Worm (Caenorhabditis elegans) whole organism, L1 larva: Measurements from ENCODE around the gene srh-11.

ENCODE experiments used
- ama-1 ChIP-seq: fragments of 150-350 bp; optimal IDR thresholded peaks from 2 replicates; lab custom pipeline; 2014
- blmp-1 ChIP-seq: fragments of 150-350 bp; optimal IDR thresholded peaks from 2 replicates; lab custom pipeline; 2014; ENCODE audit warnings: missing biosample characterization, missing genetic modification characterization
- ceh-63 ChIP-seq: fragments of 200-800 bp; sonication (Bioruptor generic); optimal IDR thresholded peaks from 2 replicates; lab custom pipeline; 2018; ENCODE audit warnings: mild to moderate bottlenecking, missing genetic modification characterization, missing compliant biosample characterization
- ceh-82 ChIP-seq, 3 experiments: fragments of 150-350 bp in 1 of 3; sonication (generic microtip) in 2 of 3; optimal IDR thresholded peaks; 2 replicates each; lab custom pipeline; 2014 to 2017; ENCODE audit warnings: missing biosample characterization in 3 of 3, missing genetic modification characterization in 3 of 3
- ceh-88 ChIP-seq: fragments of 200-800 bp; sonication (Bioruptor generic); IDR thresholded peaks from 2 replicates; pipeline ENCODE4 v1.3.6; 2022; ENCODE audit warnings: missing genetic modification characterization, missing compliant biosample characterization
- ceh-90 ChIP-seq: sonication (generic microtip); optimal IDR thresholded peaks from 2 replicates; lab custom pipeline; 2016; ENCODE audit warnings: missing genetic modification characterization, missing compliant biosample characterization
- dsc-1 ChIP-seq: sonication (generic microtip); optimal IDR thresholded peaks from 2 replicates; lab custom pipeline; 2016; ENCODE audit warnings: mild to moderate bottlenecking, missing genetic modification characterization, missing compliant biosample characterization
- efl-3 ChIP-seq: fragments of 200-800 bp; sonication (Bioruptor generic); optimal IDR thresholded peaks from 2 replicates; lab custom pipeline; 2018; ENCODE audit warnings: mild to moderate bottlenecking, missing genetic modification characterization, missing compliant biosample characterization
- egl-13 ChIP-seq: sonication (generic microtip); optimal IDR thresholded peaks from 2 replicates; lab custom pipeline; 2016; ENCODE audit warnings: missing genotype, missing genetic modification reagents, missing genetic modification characterization, missing compliant biosample characterization
- ets-5 ChIP-seq: fragments of 200-800 bp; sonication (Bioruptor generic); IDR thresholded peaks from 2 replicates; pipeline ENCODE4 v1.3.6; 2022; ENCODE audit warnings: missing genetic modification characterization, missing compliant biosample characterization
- fkh-8 ChIP-seq: sonication (generic microtip); optimal IDR thresholded peaks from 2 replicates; lab custom pipeline; 2016; ENCODE audit warnings: mild to moderate bottlenecking, missing genetic modification characterization, missing compliant biosample characterization
- fos-1 ChIP-seq: fragments of 150-350 bp; optimal IDR thresholded peaks from 2 replicates; lab custom pipeline; 2014; ENCODE audit warnings: missing biosample characterization, missing genetic modification characterization
- grh-1 ChIP-seq: fragments of 200-800 bp; sonication (Bioruptor generic); IDR thresholded peaks from 2 replicates; pipeline ENCODE4 v1.3.6; 2022; ENCODE audit warnings: missing genetic modification reagents, missing genetic modification characterization, missing compliant biosample characterization
- isw-1 ChIP-seq: fragments of 200-800 bp; sonication (Bioruptor generic); IDR thresholded peaks from 2 replicates; pipeline ENCODE4 v1.3.6; 2022; ENCODE audit warnings: missing genetic modification characterization, missing compliant biosample characterization
- jun-1 ChIP-seq: fragments of 150-350 bp; optimal IDR thresholded peaks from 2 replicates; lab custom pipeline; 2014; ENCODE audit warnings: missing biosample characterization, missing genetic modification reagents, missing genetic modification characterization
- lin-13 ChIP-seq: fragments of 150-350 bp; optimal IDR thresholded peaks from 2 replicates; lab custom pipeline; 2014; ENCODE audit warnings: missing biosample characterization, missing genetic modification reagents, missing genetic modification characterization
- lin-14 ChIP-seq: fragments of 200-800 bp; sonication (Bioruptor generic); optimal IDR thresholded peaks from 2 replicates; lab custom pipeline; 2018; ENCODE audit warnings: mild to moderate bottlenecking, missing genetic modification characterization, moderate library complexity, missing compliant biosample characterization
- lin-15B ChIP-seq: fragments of 150-350 bp; sonication (generic microtip); optimal IDR thresholded peaks from 3 replicates; lab custom pipeline; 2014; ENCODE audit warnings: missing biosample characterization, missing genetic modification characterization
- lir-3 ChIP-seq: sonication (generic microtip); optimal IDR thresholded peaks from 2 replicates; lab custom pipeline; 2016; ENCODE audit warnings: mild to moderate bottlenecking, missing genetic modification characterization, moderate library complexity, missing compliant biosample characterization; ENCODE audit not compliant: poor library complexity
- mdl-1 ChIP-seq, 2 experiments: fragments of 150-350 bp; optimal IDR thresholded peaks; 2 replicates each; lab custom pipeline; 2014 to 2017; ENCODE audit warnings: missing biosample characterization in 2 of 2, missing genetic modification characterization in 2 of 2, inconsistent platforms in 1 of 2
- mef-2 ChIP-seq: fragments of 150-350 bp; optimal IDR thresholded peaks from 2 replicates; lab custom pipeline; 2014; ENCODE audit warnings: missing biosample characterization, missing genetic modification characterization
- mep-1 ChIP-seq: fragments of 150-350 bp; optimal IDR thresholded peaks from 2 replicates; lab custom pipeline; 2014; ENCODE audit warnings: missing biosample characterization, missing genetic modification characterization
- nhr-12 ChIP-seq: sonication (generic microtip); optimal IDR thresholded peaks from 2 replicates; lab custom pipeline; 2017; ENCODE audit warnings: missing biosample characterization, missing genetic modification characterization
- nhr-28 ChIP-seq: fragments of 150-350 bp; optimal IDR thresholded peaks from 2 replicates; lab custom pipeline; 2014; ENCODE audit warnings: missing biosample characterization, missing genetic modification characterization
- nhr-47 ChIP-seq: sonication (generic microtip); optimal IDR thresholded peaks from 2 replicates; lab custom pipeline; 2016; ENCODE audit warnings: mild to moderate bottlenecking, missing genetic modification characterization, moderate library complexity, missing compliant biosample characterization
- nhr-76 ChIP-seq: sonication (generic microtip); optimal IDR thresholded peaks from 2 replicates; lab custom pipeline; 2017; ENCODE audit warnings: missing biosample characterization, missing genetic modification characterization
- nhr-84 ChIP-seq: sonication (generic microtip); optimal IDR thresholded peaks from 2 replicates; lab custom pipeline; 2017; ENCODE audit warnings: missing biosample characterization, missing genetic modification characterization
- nhr-85 ChIP-seq: sonication (generic microtip); peaks from one replicate; lab custom pipeline; 2016; ENCODE audit warnings: missing genetic modification characterization, inconsistent platforms, missing compliant biosample characterization
- nhr-90 ChIP-seq: sonication (generic microtip); optimal IDR thresholded peaks from 2 replicates; lab custom pipeline; 2016; ENCODE audit warnings: mild to moderate bottlenecking, missing genetic modification characterization, missing compliant biosample characterization; ENCODE audit not compliant: poor library complexity
- pqm-1 ChIP-seq: sonication (generic microtip); optimal IDR thresholded peaks from 3 replicates; lab custom pipeline; 2017; ENCODE audit warnings: missing biosample characterization, missing genetic modification characterization
- rnt-1 ChIP-seq: sonication (generic microtip); optimal IDR thresholded peaks from 2 replicates; lab custom pipeline; 2016; ENCODE audit warnings: mild to moderate bottlenecking, missing genetic modification characterization, moderate library complexity, missing compliant biosample characterization
- skn-1 ChIP-seq: fragments of 150-350 bp; optimal IDR thresholded peaks from 2 replicates; lab custom pipeline; 2014; ENCODE audit warnings: missing biosample characterization, missing genetic modification characterization
- snpc-4 ChIP-seq: fragments of 150-350 bp; optimal IDR thresholded peaks from 2 replicates; lab custom pipeline; 2014; ENCODE audit warnings: missing biosample characterization, missing genetic modification characterization
- snu-23 ChIP-seq: sonication (generic microtip); optimal IDR thresholded peaks from 2 replicates; lab custom pipeline; 2016; ENCODE audit warnings: missing genetic modification characterization, missing compliant biosample characterization
- sptf-1 ChIP-seq: fragments of 150-350 bp; optimal IDR thresholded peaks from 2 replicates; lab custom pipeline; 2014; ENCODE audit warnings: missing biosample characterization, missing genetic modification characterization
- swsn-7 ChIP-seq: sonication (generic microtip); optimal IDR thresholded peaks from 2 replicates; lab custom pipeline; 2016; ENCODE audit warnings: missing genetic modification characterization, missing compliant biosample characterization
- vab-15 ChIP-seq: sonication (generic microtip); optimal IDR thresholded peaks from 2 replicates; lab custom pipeline; 2017; ENCODE audit warnings: missing genotype, mild to moderate bottlenecking, missing genetic modification characterization, missing compliant biosample characterization
- xbp-1 ChIP-seq: sonication (generic microtip); optimal IDR thresholded peaks from 2 replicates; lab custom pipeline; 2016; ENCODE audit warnings: missing genetic modification characterization, missing compliant biosample characterization
- zip-4 ChIP-seq: fragments of 200-800 bp; sonication (Bioruptor generic); optimal IDR thresholded peaks from 2 replicates; lab custom pipeline; 2018; ENCODE audit warnings: mild to moderate bottlenecking, missing genetic modification characterization, moderate library complexity, missing compliant biosample characterization

srh-11 gene

DNA sequence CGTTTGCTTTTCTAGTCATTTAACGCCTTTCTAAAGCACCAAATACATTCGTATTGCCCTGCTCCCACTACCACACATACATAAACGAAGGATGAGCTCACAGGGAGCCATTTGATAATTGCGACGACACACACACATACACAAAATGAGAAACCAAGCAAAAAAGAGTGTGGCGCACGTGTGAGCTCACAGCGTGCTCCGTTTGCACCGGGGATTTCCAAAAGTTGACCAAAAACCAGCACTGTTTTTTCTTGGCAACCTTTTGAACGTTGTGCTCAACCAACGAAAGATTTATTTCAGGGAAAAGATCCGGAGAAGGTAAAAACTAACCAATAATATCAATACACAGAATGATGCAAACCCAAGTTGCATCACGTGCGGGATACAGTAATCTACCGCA, 44.0 kb downstream of the srh-11 start, which contains the start of gene ksr-1:
Gene ksr-1 (plus strand): TSS at position 301 of the 400 bp plus-strand sequence.
- TF ChIP-seq mep-1 (tag; lab: Kevin White, UChicago): no peak
- TF ChIP-seq ceh-82 (tag; optimal IDR thresholded peaks at IDR 0.05; lab: Kevin White, UChicago): no peak
- no peak for TF ChIP-seq xbp-1 (tag; lab: Kevin White, UChicago)
- TF ChIP-seq nhr-12 (tag; lab: Kevin White, UChicago): no peak
- no peak for TF ChIP-seq nhr-85 (tag; lab: Kevin White, UChicago)
- TF ChIP-seq vab-15: no peak
- TF ChIP-seq rnt-1 (tag; lab: Kevin White, UChicago): no peak
- TF ChIP-seq grh-1 (GFP tag; lab: Robert Waterston, UW): no peak
- no peak for TF ChIP-seq ceh-88 (GFP tag; lab: Robert Waterston, UW)
- no peak for TF ChIP-seq nhr-84 (tag; lab: Kevin White, UChicago)
- no peak for TF ChIP-seq lin-14
- TF ChIP-seq fkh-8 (tag; lab: Kevin White, UChicago): no peak
- TF ChIP-seq lin-15B (tag; lab: Kevin White, UChicago): no peak
- no peak for TF ChIP-seq nhr-76 (tag; lab: Kevin White, UChicago)
- no peak for TF ChIP-seq swsn-7 (tag; lab: Kevin White, UChicago)
- TF ChIP-seq egl-13 (tag; lab: Kevin White, UChicago): no peak
- no peak for TF ChIP-seq ets-5 (GFP tag; lab: Robert Waterston, UW)
- no peak for TF ChIP-seq mdl-1 (tag; optimal IDR thresholded peaks at IDR 0.05; lab: Kevin White, UChicago)
- TF ChIP-seq lir-3: no peak
- no peak for TF ChIP-seq sptf-1 (tag; lab: Kevin White, UChicago)
- TF ChIP-seq, all 84 proteins: peak for 0

DNA sequence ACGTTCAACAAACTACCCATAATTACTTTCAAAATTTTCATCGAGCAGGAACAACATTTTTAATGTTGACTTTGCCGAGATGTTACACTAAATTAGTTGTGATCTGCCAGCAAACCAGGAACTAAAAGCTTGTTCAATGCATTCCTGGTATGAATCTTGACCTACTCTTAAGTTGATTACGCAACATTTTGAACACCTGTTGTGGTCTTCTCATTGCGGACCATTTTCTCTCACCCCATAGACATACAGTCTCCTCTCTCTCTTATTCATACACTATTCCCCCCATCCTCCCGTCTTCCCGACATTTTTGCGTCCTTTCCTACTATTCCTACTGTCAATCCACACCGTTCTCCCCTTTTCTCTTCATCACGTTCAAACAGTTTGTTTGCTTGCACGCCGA, 45.4 kb downstream of the srh-11 start:
- no peak for TF ChIP-seq nhr-28 (tag; lab: Kevin White, UChicago)
- TF ChIP-seq lin-13: no peak
- no peak for TF ChIP-seq nhr-47
- TF ChIP-seq ceh-63 (GFP tag; lab: Kevin White, UChicago): no peak
- no peak for TF ChIP-seq isw-1
- TF ChIP-seq lir-3: no peak
- no peak for TF ChIP-seq jun-1 (tag; lab: Kevin White, UChicago)
- no peak for TF ChIP-seq pqm-1 (tag; lab: Kevin White, UChicago)
- TF ChIP-seq xbp-1 (tag; lab: Kevin White, UChicago): no peak
- no peak for TF ChIP-seq mef-2

DNA sequence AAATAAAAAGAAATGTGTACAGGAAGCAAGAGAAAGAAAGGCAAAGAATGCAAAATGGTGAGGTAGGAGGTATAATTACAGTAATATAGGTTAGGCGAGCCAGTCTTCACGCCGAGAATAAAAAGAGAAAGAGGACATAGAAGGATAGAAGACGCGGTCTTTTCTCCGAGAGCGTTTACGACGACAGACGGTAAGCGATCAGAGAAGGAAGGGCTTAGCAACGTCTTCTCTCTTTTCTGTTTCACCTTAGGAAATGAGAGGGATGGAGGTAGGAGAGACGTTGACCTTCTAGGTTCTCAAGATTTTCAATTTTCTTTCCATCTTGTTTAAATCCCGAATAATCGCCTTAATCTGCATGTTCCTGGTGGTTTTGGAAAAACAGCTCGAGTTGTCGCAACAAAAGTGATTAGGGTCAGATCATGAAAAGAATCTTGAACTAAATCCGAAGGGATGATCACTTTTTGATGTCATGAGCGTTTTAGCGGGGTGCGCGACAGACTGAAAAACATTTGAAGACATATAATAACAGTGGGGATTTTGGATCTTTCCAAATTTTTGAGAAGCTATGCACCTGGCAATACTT, 47.8 kb downstream of the srh-11 start, which contains the start of gene cutl-29:
Gene cutl-29 (minus strand): TSS at position 51 of the 583 bp plus-strand sequence.
- TF ChIP-seq snpc-4 (tag; lab: Kevin White, UChicago) (no peak), blmp-1 (tag; lab: Kevin White, UChicago) (peak; percentile 36), dsc-1 (peak; percentile 58), fkh-8 (tag; lab: Kevin White, UChicago) (no peak), nhr-85 (tag; lab: Kevin White, UChicago) (peak; percentile 46), egl-13 (tag; lab: Kevin White, UChicago) (peak; percentile 17)

DNA sequence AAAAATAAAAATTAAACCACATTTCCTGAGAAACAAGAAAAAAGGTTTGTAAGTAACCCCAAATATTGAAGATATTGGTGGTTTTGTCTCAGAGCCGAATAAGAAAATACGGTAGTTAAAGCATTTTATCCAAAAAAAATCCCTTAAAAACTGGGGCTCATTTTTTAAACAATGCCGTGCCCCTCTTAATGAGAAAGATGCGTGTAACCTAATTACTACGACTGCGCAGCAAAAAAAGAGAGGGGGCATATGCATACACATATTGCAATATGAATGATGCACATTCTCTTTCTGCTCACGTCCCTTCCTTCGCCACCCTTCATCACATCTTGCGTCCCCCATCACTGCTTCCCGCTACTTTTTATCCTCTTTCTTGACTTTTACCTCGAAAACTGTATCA, 50.8 kb downstream of the srh-11 start:
- TF ChIP-seq mdl-1 (tag; optimal IDR thresholded peaks at IDR 0.05; lab: Kevin White, UChicago) (no peak), fos-1 (tag; lab: Kevin White, UChicago) (no peak), skn-1 (no peak), nhr-90 (tag; lab: Kevin White, UChicago) (no peak), nhr-12 (tag; lab: Kevin White, UChicago) (no peak), ceh-88 (GFP tag; lab: Robert Waterston, UW) (no peak), ceh-90 (tag; lab: Kevin White, UChicago) (no peak), snu-23 (GFP tag; lab: Kevin White, UChicago) (no peak), zip-4 (GFP tag; lab: Kevin White, UChicago) (no peak), efl-3 (no peak), ama-1 (lab: Kevin White, UChicago) (no peak), lir-3 (no peak)
